Worm (Caenorhabditis elegans) whole organism, young adult: ENCODE data around the gene C05D11.5.

ENCODE experiments used
- B0035.1 ChIP-seq: sonication (generic microtip); optimal IDR thresholded peaks from 2 replicates; lab custom pipeline; 2016; ENCODE audit warnings: missing genetic modification characterization, mild to moderate bottlenecking, missing compliant biosample characterization, missing genotype, missing genetic modification reagents
- snpc-1.1 ChIP-seq: sonication (generic microtip); optimal IDR thresholded peaks from 2 replicates; lab custom pipeline; 2017; ENCODE audit warnings: missing genetic modification characterization, mild to moderate bottlenecking, missing compliant biosample characterization, antibody characterized with exemption, moderate library complexity, missing genotype, missing genetic modification reagents; ENCODE audit not compliant: insufficient read depth
- tlf-1 ChIP-seq: fragments of 200-800 bp; sonication (Bioruptor generic); optimal IDR thresholded peaks from 2 replicates; lab custom pipeline; 2018; ENCODE audit warnings: mild to moderate bottlenecking, missing genetic modification characterization, missing compliant biosample characterization

ce11 chrIII:6454183-6454582, 42.4 kb upstream of the C05D11.5 start, which contains the start of gene jhdm-1:
- no peak for TF ChIP-seq snpc-1.1 (tag; lab: Kevin White, UChicago)
- no peak for TF ChIP-seq tlf-1 (GFP tag; lab: Kevin White, UChicago)
- no peak for TF ChIP-seq B0035.1 (tag; lab: Kevin White, UChicago)
